Fruit fly (Drosophila melanogaster): ENCODE data around the gene Sse.

DNA sequence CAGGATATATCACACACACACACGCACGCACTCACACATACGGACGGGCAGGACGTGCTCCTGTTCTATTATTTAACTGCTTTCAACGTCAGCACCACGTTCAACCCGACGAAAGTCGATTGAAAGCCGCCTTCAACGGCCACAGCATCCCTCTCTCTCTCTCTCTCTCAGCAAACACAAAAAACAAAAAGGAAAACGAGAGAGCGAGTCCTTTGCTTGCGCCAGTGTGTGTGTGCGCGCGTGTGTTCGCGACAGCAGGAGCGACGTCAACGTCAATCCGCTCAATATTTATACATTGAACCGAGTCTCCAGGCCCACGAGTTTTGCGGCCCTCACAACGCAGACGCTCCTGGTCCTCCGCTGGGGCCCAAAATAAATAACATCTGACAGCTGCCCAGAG, 3.4 kb upstream of the Sse start:
- no peak for TF ChIP-seq Myc (optimal IDR thresholded peaks at IDR 0.05)
- no peak for TF ChIP-seq foxo (GFP tag; optimal IDR thresholded peaks at IDR 0.05)
- no peak for TF ChIP-seq dl (GFP tag; optimal IDR thresholded peaks at IDR 0.05; ENCODE audit: insufficient read depth in 1 of 2, partially characterized antibody in 2 of 2)
- TF ChIP-seq fru (GFP tag; optimal IDR thresholded peaks at IDR 0.05), result no peak
- TF ChIP-seq sv (GFP tag; optimal IDR thresholded peaks at IDR 0.05), result no peak
- TF ChIP-seq GATAd (GFP tag; optimal IDR thresholded peaks at IDR 0.05), result no peak
- no peak for TF ChIP-seq br (GFP tag; optimal IDR thresholded peaks at IDR 0.05)
- no peak for TF ChIP-seq Dfd (GFP tag; optimal IDR thresholded peaks at IDR 0.05)
